Fruit fly (Drosophila melanogaster) whole organism: ENCODE data around the gene Rnf11.
"Not testable (repeated sequence)": the region's sequence is repeated elsewhere in the genome, so short reads cannot be mapped to it uniquely, and the experiment has no call there.

ENCODE experiments used
- CG8478 ChIP-seq: fragments of >200 bp; optimal IDR thresholded peaks from 2 replicates; lab custom pipeline; 2018; ENCODE audit warnings: inconsistent platforms
- Dll ChIP-seq: fragments of >200 bp; optimal IDR thresholded peaks from 2 replicates; lab custom pipeline; 2017
- pan ChIP-seq: fragments of >200 bp; optimal IDR thresholded peaks from 2 replicates; lab custom pipeline; 2017
- usp ChIP-seq: fragments of >200 bp; optimal IDR thresholded peaks from 2 replicates; lab custom pipeline; 2017; ENCODE audit warnings: missing biosample characterization, missing genetic modification characterization, mixed read lengths

- not testable (repeated sequence) for TF ChIP-seq usp (GFP tag; lab: Kevin White, UChicago); CG8478 (lab: Kevin White, UChicago); Dll (lab: Kevin White, UChicago); pan (lab: Kevin White, UChicago)
Observed at dm6 chr4:306431-307342, 8.0 kb upstream of the Rnf11 start, which contains the start of gene Syt7.
